Worm (Caenorhabditis elegans) whole organism, L1 larva: ENCODE results near the gene col-108.
A peak's percentile ranks its signal among the peaks of the same experiment; 100 is the strongest.

ENCODE experiments used
- Y116A8C.19 ChIP-seq: sonication (generic microtip); optimal IDR thresholded peaks from 2 replicates; lab custom pipeline; 2016; ENCODE audit warnings: missing compliant biosample characterization, missing genetic modification characterization, borderline replicate concordance
- blmp-1 ChIP-seq: fragments of 150-350 bp; optimal IDR thresholded peaks from 2 replicates; lab custom pipeline; 2014; ENCODE audit warnings: missing biosample characterization, missing genetic modification characterization
- ceh-8 ChIP-seq: fragments of 200-800 bp; sonication (Bioruptor generic); optimal IDR thresholded peaks from 2 replicates; lab custom pipeline; 2018; ENCODE audit warnings: mild to moderate bottlenecking, missing genetic modification characterization, moderate library complexity, missing compliant biosample characterization
- ceh-82 ChIP-seq, 3 experiments: fragments of 150-350 bp in 1 of 3; sonication (generic microtip) in 2 of 3; optimal IDR thresholded peaks; 2 replicates each; lab custom pipeline; 2014 to 2017; ENCODE audit warnings: missing biosample characterization in 3 of 3, missing genetic modification characterization in 3 of 3
- ceh-90 ChIP-seq: sonication (generic microtip); optimal IDR thresholded peaks from 2 replicates; lab custom pipeline; 2016; ENCODE audit warnings: missing genetic modification characterization, missing compliant biosample characterization
- ces-1 ChIP-seq: fragments of 150-350 bp; optimal IDR thresholded peaks from 2 replicates; lab custom pipeline; 2014; ENCODE audit warnings: missing biosample characterization, missing genetic modification reagents, missing genetic modification characterization
- dpl-1 ChIP-seq, 3 experiments: fragments of 150-350 bp in 2 of 3; sonication (generic microtip) in 1 of 3; optimal IDR thresholded peaks; 2 replicates each; lab custom pipeline; 2014 to 2017; ENCODE audit warnings: missing biosample characterization in 3 of 3, missing genetic modification characterization in 3 of 3, missing genetic modification reagents in 3 of 3
- efl-1 ChIP-seq, 4 experiments: fragments of 150-350 bp; optimal IDR thresholded peaks in 3 of 4; peaks in 1 of 4; 1 replicate in 1 of 4; 2 replicates in 3 of 4; lab custom pipeline; 2014; ENCODE audit warnings: missing biosample characterization in 2 of 4, missing genetic modification characterization in 2 of 4, missing genetic modification reagents in 2 of 4
- efl-3 ChIP-seq: fragments of 200-800 bp; sonication (Bioruptor generic); optimal IDR thresholded peaks from 2 replicates; lab custom pipeline; 2018; ENCODE audit warnings: mild to moderate bottlenecking, missing genetic modification characterization, missing compliant biosample characterization
- ets-5 ChIP-seq: fragments of 200-800 bp; sonication (Bioruptor generic); IDR thresholded peaks from 2 replicates; pipeline ENCODE4 v1.3.6; 2022; ENCODE audit warnings: missing genetic modification characterization, missing compliant biosample characterization
- hlh-17 ChIP-seq: fragments of 200-800 bp; sonication (Bioruptor generic); optimal IDR thresholded peaks from 2 replicates; lab custom pipeline; 2018; ENCODE audit warnings: missing genetic modification characterization, mild to moderate bottlenecking, missing compliant biosample characterization, moderate library complexity, borderline replicate concordance
- hpl-2 ChIP-seq: fragments of 150-350 bp; optimal IDR thresholded peaks from 2 replicates; lab custom pipeline; 2014; ENCODE audit warnings: missing biosample characterization, missing genetic modification reagents, missing genetic modification characterization
- lin-14 ChIP-seq: fragments of 200-800 bp; sonication (Bioruptor generic); optimal IDR thresholded peaks from 2 replicates; lab custom pipeline; 2018; ENCODE audit warnings: mild to moderate bottlenecking, missing genetic modification characterization, moderate library complexity, missing compliant biosample characterization
- lsy-2 ChIP-seq, 2 experiments: fragments of 150-350 bp; optimal IDR thresholded peaks; 2 replicates each; lab custom pipeline; 2014; ENCODE audit warnings: missing biosample characterization in 2 of 2, missing genetic modification characterization in 2 of 2
- nhr-12 ChIP-seq: sonication (generic microtip); optimal IDR thresholded peaks from 2 replicates; lab custom pipeline; 2017; ENCODE audit warnings: missing biosample characterization, missing genetic modification characterization
- nhr-47 ChIP-seq: sonication (generic microtip); optimal IDR thresholded peaks from 2 replicates; lab custom pipeline; 2016; ENCODE audit warnings: mild to moderate bottlenecking, missing genetic modification characterization, moderate library complexity, missing compliant biosample characterization
- nhr-71 ChIP-seq: sonication (generic microtip); optimal IDR thresholded peaks from 2 replicates; lab custom pipeline; 2016; ENCODE audit warnings: mild to moderate bottlenecking, missing genetic modification characterization, moderate library complexity, missing compliant biosample characterization
- nhr-76 ChIP-seq: sonication (generic microtip); optimal IDR thresholded peaks from 2 replicates; lab custom pipeline; 2017; ENCODE audit warnings: missing biosample characterization, missing genetic modification characterization
- nhr-77 ChIP-seq: fragments of 150-350 bp; optimal IDR thresholded peaks from 2 replicates; lab custom pipeline; 2014; ENCODE audit warnings: missing biosample characterization, missing genetic modification characterization
- nhr-84 ChIP-seq: sonication (generic microtip); optimal IDR thresholded peaks from 2 replicates; lab custom pipeline; 2017; ENCODE audit warnings: missing biosample characterization, missing genetic modification characterization
- nhr-85 ChIP-seq: sonication (generic microtip); peaks from one replicate; lab custom pipeline; 2016; ENCODE audit warnings: missing genetic modification characterization, inconsistent platforms, missing compliant biosample characterization
- pax-3 ChIP-seq: fragments of 200-800 bp; sonication (Bioruptor generic); optimal IDR thresholded peaks from 2 replicates; lab custom pipeline; 2018; ENCODE audit warnings: mild to moderate bottlenecking, missing genetic modification characterization, moderate library complexity, missing compliant biosample characterization
- pqm-1 ChIP-seq: sonication (generic microtip); optimal IDR thresholded peaks from 3 replicates; lab custom pipeline; 2017; ENCODE audit warnings: missing biosample characterization, missing genetic modification characterization
- snpc-4 ChIP-seq: fragments of 150-350 bp; optimal IDR thresholded peaks from 2 replicates; lab custom pipeline; 2014; ENCODE audit warnings: missing biosample characterization, missing genetic modification characterization
- snu-23 ChIP-seq: sonication (generic microtip); optimal IDR thresholded peaks from 2 replicates; lab custom pipeline; 2016; ENCODE audit warnings: missing genetic modification characterization, missing compliant biosample characterization
- tbx-2 ChIP-seq: sonication (generic microtip); optimal IDR thresholded peaks from 2 replicates; lab custom pipeline; 2016; ENCODE audit warnings: missing genetic modification characterization, missing compliant biosample characterization
- unc-130 ChIP-seq: fragments of 150-350 bp; optimal IDR thresholded peaks from 2 replicates; lab custom pipeline; 2017; ENCODE audit warnings: missing biosample characterization, missing genetic modification characterization, inconsistent platforms
- unc-62 ChIP-seq: fragments of 150-350 bp; optimal IDR thresholded peaks from 2 replicates; lab custom pipeline; 2014; ENCODE audit warnings: missing biosample characterization, missing genetic modification reagents, missing genetic modification characterization
- unc-86 ChIP-seq: sonication (generic microtip); optimal IDR thresholded peaks from 2 replicates; lab custom pipeline; 2016; ENCODE audit warnings: missing genetic modification characterization, missing compliant biosample characterization
- unc-98 ChIP-seq: fragments of 200-800 bp; sonication (Bioruptor generic); IDR thresholded peaks from 2 replicates; pipeline ENCODE4 v1.3.6; 2022; ENCODE audit warnings: missing genetic modification characterization, missing compliant biosample characterization
- zag-1 ChIP-seq: fragments of 150-350 bp; optimal IDR thresholded peaks from 2 replicates; lab custom pipeline; 2014; ENCODE audit warnings: missing biosample characterization, missing genetic modification characterization

Gene col-108

DNA sequence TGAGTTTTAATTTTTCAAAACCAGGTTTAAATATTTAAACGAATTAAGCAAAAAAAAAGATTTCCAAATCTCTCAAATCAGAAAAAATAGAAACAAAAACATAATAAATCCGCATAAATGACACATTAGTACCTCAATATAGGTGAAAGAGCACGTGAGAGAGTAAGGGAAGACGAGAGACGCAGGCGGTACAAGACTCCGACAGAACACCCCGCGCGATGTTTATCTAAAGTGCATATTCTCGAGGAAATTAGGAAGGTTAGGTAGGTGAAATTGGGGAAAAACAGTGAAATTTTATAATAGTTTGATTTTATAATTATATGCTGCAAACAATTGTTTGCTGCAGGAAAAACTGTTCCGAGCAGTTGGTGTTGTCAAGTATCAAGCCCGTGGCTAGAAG, 36.2 kb downstream of the col-108 start (continued):
- TF ChIP-seq nhr-71, result no peak
- TF ChIP-seq lsy-2 (tag; optimal IDR thresholded peaks at IDR 0.05; lab: Kevin White, UChicago), result peak; percentile 45 to 68
- TF ChIP-seq nhr-12 (tag; lab: Kevin White, UChicago), result no peak
- TF ChIP-seq nhr-85 (tag; lab: Kevin White, UChicago), result peak; percentile 80
- no peak for TF ChIP-seq Y116A8C.19 (tag; lab: Kevin White, UChicago)
- peak; percentile 3 to 54 (median 41) for TF ChIP-seq dpl-1 (GFP tag; optimal IDR thresholded peaks at IDR 0.05; lab: Kevin White, UChicago)
- no peak for TF ChIP-seq nhr-76 (tag; lab: Kevin White, UChicago)
- peak; percentile 50 for TF ChIP-seq blmp-1
- TF ChIP-seq ces-1, result no peak

DNA sequence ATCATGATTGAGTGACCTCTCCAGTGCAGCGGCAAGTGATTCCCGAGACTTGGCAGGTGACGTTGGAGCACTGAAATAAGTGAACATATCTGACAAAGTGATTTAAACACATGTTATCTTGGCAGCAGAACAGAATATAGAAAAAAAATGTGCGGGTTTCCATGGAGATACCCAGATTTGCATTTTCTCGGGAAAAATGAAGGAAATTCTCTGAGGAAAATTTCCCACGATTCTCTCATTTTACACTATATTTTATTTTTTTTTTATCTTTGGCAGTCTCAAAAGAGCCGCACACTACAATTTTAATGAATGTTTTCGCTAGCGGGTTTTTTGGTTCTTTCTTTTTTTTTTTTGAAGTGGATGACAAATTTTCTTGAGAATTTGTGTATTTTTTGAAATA, 45.5 kb downstream of the col-108 start:
- TF ChIP-seq efl-1 (optimal IDR thresholded peaks at IDR 0.05; lab: Kevin White, UChicago) (no peak), efl-1 (GFP tag; optimal IDR thresholded peaks at IDR 0.05 in 1 of 2; lab: Kevin White, UChicago) (peak in 1 of 2 experiments; percentile 91), ceh-82 (tag; optimal IDR thresholded peaks at IDR 0.05; lab: Kevin White, UChicago) (no peak), nhr-12 (tag; lab: Kevin White, UChicago) (no peak)

DNA sequence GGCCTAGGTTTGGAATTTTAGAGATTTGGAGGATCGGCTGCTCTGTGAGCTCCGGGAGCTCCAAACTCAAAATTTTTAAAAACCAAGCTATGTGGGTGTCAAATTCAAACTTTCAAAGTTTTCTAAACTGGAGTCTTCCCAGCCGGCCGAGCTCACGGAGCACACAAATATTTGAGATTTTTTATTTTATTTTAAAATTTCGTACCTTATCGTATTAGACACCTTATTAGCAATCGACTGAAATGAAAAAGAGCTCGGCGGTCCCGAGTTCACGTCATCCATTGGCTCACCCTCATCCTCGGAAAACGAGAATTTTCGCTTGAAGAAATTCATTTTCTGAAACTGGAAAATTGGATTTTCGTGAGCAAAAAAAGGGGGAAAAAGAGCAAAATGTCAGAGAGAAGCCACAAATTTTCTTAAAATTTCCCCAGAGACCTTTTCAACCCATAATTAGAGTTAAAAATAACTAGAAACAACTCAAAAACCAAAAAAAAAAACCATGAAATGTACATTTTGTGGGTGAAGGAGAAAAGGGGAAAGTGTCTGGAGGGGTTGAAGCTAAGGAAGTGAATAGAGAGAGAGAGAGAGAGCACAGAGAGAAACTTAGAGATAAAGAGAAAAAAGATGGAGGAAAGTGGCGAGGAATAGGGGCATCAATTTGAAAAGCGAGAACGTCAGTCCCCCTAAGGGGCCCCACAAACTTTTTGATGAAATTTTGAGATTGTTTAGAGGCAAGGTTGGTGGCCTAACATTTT, 46.6 kb downstream of the col-108 start, which contains the start of gene snn-1:
TSS of gene snn-1 (minus strand) at position 355 of the 755 bp plus-strand sequence.
- TF ChIP-seq unc-130 (tag; lab: Kevin White, UChicago) (no peak), unc-86 (tag; lab: Kevin White, UChicago) (no peak), unc-98 (GFP tag; lab: Robert Waterston, UW) (no peak), pax-3 (tag; lab: Kevin White, UChicago) (no peak), nhr-77 (no peak), tbx-2 (no peak), nhr-85 (tag; lab: Kevin White, UChicago) (no peak), efl-1 (optimal IDR thresholded peaks at IDR 0.05; lab: Kevin White, UChicago) (no peak), efl-1 (GFP tag; optimal IDR thresholded peaks at IDR 0.05 in 1 of 2; lab: Kevin White, UChicago) (peak in 1 of 2 experiments; percentile 35), nhr-47 (tag; lab: Kevin White, UChicago) (no peak), ceh-82 (tag; optimal IDR thresholded peaks at IDR 0.05; lab: Kevin White, UChicago) (peak in 1 of 3 experiments; percentile 43), zag-1 (tag; lab: Kevin White, UChicago) (no peak), efl-3 (GFP tag; lab: Kevin White, UChicago) (no peak), ets-5 (GFP tag; lab: Robert Waterston, UW) (no peak), nhr-84 (tag; lab: Kevin White, UChicago) (no peak), hlh-17 (GFP tag; lab: Kevin White, UChicago) (no peak), ceh-90 (tag; lab: Kevin White, UChicago) (no peak), lsy-2 (tag; optimal IDR thresholded peaks at IDR 0.05; lab: Kevin White, UChicago) (no peak), nhr-12 (tag; lab: Kevin White, UChicago) (no peak), ceh-8 (GFP tag; lab: Kevin White, UChicago) (no peak), pqm-1 (tag; lab: Kevin White, UChicago) (no peak), unc-62 (GFP tag; lab: Kevin White, UChicago) (no peak), lin-14 (peak; percentile 63), hpl-2 (no peak)

DNA sequence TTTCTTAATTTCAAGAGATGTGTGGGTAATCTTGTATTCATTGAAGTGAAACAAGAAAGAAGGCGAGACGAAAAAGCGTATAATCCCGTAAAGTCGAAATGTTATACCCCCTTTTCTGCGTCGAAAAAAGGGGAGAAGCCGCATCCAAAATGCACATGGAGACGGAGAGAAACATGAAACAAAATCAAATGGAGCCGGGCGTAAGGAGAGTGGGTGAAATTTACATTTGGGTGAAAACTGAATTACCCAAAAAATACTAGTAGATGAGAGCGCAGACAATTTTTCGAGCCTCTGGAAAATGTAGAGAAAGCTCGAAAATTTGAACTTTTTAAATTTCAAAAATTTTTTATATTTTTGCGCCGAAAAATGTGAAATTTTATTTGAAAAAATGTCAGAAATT, 47.9 kb downstream of the col-108 start:
- peak; percentile 25 for TF ChIP-seq lin-14
- TF ChIP-seq ceh-8 (GFP tag; lab: Kevin White, UChicago), result no peak

DNA sequence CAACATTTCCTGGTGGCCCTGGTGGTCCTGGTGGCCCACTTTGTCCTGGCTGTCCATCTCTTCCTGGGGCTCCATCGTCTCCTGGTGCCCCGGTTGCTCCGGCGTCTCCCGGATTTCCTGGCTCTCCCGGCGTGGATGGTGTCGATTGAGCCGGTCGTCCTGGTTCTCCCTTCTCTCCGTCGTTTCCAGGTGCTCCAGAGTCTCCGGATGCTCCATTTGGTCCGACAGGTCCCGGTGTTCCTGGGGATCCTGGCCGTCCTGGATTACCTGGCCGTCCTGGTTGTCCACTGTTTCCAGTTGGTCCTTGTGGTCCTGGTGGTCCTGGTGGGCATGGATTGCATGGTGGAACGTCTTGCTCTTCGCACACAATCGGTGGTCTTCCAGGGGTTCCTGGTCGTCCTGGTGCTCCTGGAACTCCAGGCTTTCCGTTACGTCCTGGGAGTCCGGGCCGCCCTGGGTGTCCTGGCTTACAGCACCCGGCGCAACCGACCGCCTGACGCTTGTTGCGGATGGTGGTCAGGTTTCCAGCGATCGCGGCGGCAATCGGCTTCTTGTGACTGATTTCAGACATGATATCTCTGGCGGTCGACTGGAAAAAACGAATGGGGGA, 50.2 kb downstream of the col-108 start:
- TF ChIP-seq nhr-84 (tag; lab: Kevin White, UChicago), result no peak
- no peak for TF ChIP-seq snpc-4 (tag; lab: Kevin White, UChicago)
- TF ChIP-seq snu-23 (GFP tag; lab: Kevin White, UChicago), result no peak
- TF ChIP-seq, all 84 proteins: peak for 0
